Worm (Caenorhabditis elegans) whole organism, L2 larva: Measurements from ENCODE around the gene hlh-30.

Source experiments
- ZK546.5 ChIP-seq: sonication (generic microtip); optimal IDR thresholded peaks from 2 replicates; lab custom pipeline; 2017; ENCODE audit warnings: missing biosample characterization, missing genetic modification characterization
- alr-1 ChIP-seq: fragments of 150-350 bp; optimal IDR thresholded peaks from 2 replicates; lab custom pipeline; 2014; ENCODE audit warnings: missing biosample characterization, missing genetic modification characterization
- aly-2 ChIP-seq: fragments of 150-350 bp; optimal IDR thresholded peaks from 2 replicates; lab custom pipeline; 2014; ENCODE audit warnings: missing biosample characterization, missing genetic modification characterization
- ama-1 ChIP-seq: fragments of 150-350 bp; optimal IDR thresholded peaks from 2 replicates; lab custom pipeline; 2018; ENCODE audit warnings: inconsistent platforms
- egl-27 ChIP-seq: sonication (generic microtip); optimal IDR thresholded peaks from 3 replicates; lab custom pipeline; 2017; ENCODE audit warnings: missing biosample characterization, missing genetic modification reagents, missing genetic modification characterization
- lin-11 ChIP-seq: fragments of 150-350 bp; sonication (generic microtip); optimal IDR thresholded peaks from 2 replicates; lab custom pipeline; 2014; ENCODE audit warnings: missing biosample characterization, missing genetic modification characterization, inconsistent platforms, mixed read lengths
- mab-5 ChIP-seq: fragments of 150-350 bp; optimal IDR thresholded peaks from 2 replicates; lab custom pipeline; 2014; ENCODE audit warnings: missing biosample characterization, missing genetic modification characterization
- mdl-1 ChIP-seq, 2 experiments: fragments of 150-350 bp in 1 of 2; sonication (generic microtip) in 1 of 2; optimal IDR thresholded peaks; 2 replicates each; lab custom pipeline; 2017; ENCODE audit warnings: missing biosample characterization in 2 of 2, missing genetic modification characterization in 2 of 2
- nhr-11 ChIP-seq: fragments of 150-350 bp; optimal IDR thresholded peaks from 2 replicates; lab custom pipeline; 2014; ENCODE audit warnings: missing biosample characterization, missing genetic modification characterization
- nhr-12 ChIP-seq: fragments of 150-350 bp; optimal IDR thresholded peaks from 2 replicates; lab custom pipeline; 2014; ENCODE audit warnings: missing biosample characterization, missing genetic modification characterization
- nhr-21 ChIP-seq: fragments of 150-350 bp; optimal IDR thresholded peaks from 2 replicates; lab custom pipeline; 2014; ENCODE audit warnings: missing biosample characterization, missing genetic modification characterization
- snpc-4 ChIP-seq: fragments of 150-350 bp; optimal IDR thresholded peaks from 2 replicates; lab custom pipeline; 2014; ENCODE audit warnings: missing biosample characterization, missing genetic modification characterization
- ztf-1 ChIP-seq: fragments of 200-800 bp; sonication (Bioruptor generic); conservative IDR thresholded peaks from 2 replicates; pipeline ENCODE4 v1.3.6; 2022; ENCODE audit warnings: missing genetic modification characterization, missing compliant biosample characterization

DNA sequence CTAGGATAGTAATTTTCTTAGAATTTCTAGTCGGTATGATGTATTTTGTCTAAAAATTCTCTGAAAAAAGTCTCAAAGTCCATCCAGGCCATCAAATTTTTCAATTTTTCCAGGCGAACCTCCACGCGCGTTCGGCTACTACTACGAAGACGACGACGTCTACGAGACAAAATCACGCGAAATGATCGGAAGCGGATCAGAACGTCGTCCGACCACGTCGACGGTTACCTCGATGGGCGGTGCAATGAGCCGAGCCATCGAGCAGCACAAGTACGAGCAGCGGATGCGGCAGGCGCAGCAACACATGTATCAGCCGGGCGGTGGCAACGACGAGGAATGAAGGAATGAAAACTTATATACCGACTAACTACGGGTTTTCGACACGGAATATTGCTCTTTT is 21.1 kb downstream of the hlh-30 start:
- no peak for TF ChIP-seq mdl-1 (tag; optimal IDR thresholded peaks at IDR 0.05; lab: Kevin White, UChicago)
- no peak for TF ChIP-seq ZK546.5 (tag; lab: Kevin White, UChicago)
- TF ChIP-seq ztf-1 (GFP tag; lab: Robert Waterston, UW), result no peak
- no peak for TF ChIP-seq nhr-12 (tag; lab: Kevin White, UChicago)
- TF ChIP-seq aly-2 (tag; lab: Kevin White, UChicago), result no peak
- TF ChIP-seq lin-11 (tag; lab: Kevin White, UChicago), result no peak
- no peak for TF ChIP-seq snpc-4
- no peak for TF ChIP-seq ama-1 (lab: Kevin White, UChicago)
- TF ChIP-seq egl-27, result no peak
- no peak for TF ChIP-seq nhr-11 (tag; lab: Kevin White, UChicago)
- TF ChIP-seq mab-5 (tag; lab: Kevin White, UChicago), result no peak
- TF ChIP-seq nhr-21 (tag; lab: Kevin White, UChicago), result no peak
- no peak for TF ChIP-seq alr-1 (tag; lab: Kevin White, UChicago)
